Worm (Caenorhabditis elegans) whole organism, L4 larva: Measurements from ENCODE around the gene srm-2.

Experiments used
- F44E2.7 ChIP-seq: fragments of 200-800 bp; sonication (Bioruptor generic); IDR thresholded peaks from 2 replicates; pipeline ENCODE4 v2.1.2; 2022; ENCODE audit warnings: missing genetic modification characterization, missing compliant biosample characterization
- daf-12 ChIP-seq: fragments of 150-350 bp; optimal IDR thresholded peaks from 2 replicates; lab custom pipeline; 2014; ENCODE audit warnings: missing biosample characterization, missing genetic modification reagents, missing genetic modification characterization
- jun-1 ChIP-seq: fragments of 150-350 bp; optimal IDR thresholded peaks from 2 replicates; lab custom pipeline; 2014; ENCODE audit warnings: missing biosample characterization, missing genetic modification reagents, missing genetic modification characterization
- lin-15B ChIP-seq: fragments of 150-350 bp; sonication (generic microtip); optimal IDR thresholded peaks from 3 replicates; lab custom pipeline; 2014; ENCODE audit warnings: missing biosample characterization, missing genetic modification characterization
- mdl-1 ChIP-seq, 2 experiments: fragments of 150-350 bp in 1 of 2; sonication (generic microtip) in 1 of 2; optimal IDR thresholded peaks; 2 replicates each; lab custom pipeline; 2014 to 2017; ENCODE audit warnings: missing biosample characterization in 2 of 2, missing genetic modification characterization in 2 of 2
- nhr-11 ChIP-seq: fragments of 150-350 bp; optimal IDR thresholded peaks from 2 replicates; lab custom pipeline; 2014; ENCODE audit warnings: missing biosample characterization, missing genetic modification characterization
- nhr-76 ChIP-seq: fragments of 150-350 bp; optimal IDR thresholded peaks from 2 replicates; lab custom pipeline; 2014; ENCODE audit warnings: missing biosample characterization, missing genetic modification characterization
- nhr-77 ChIP-seq: fragments of 150-350 bp; optimal IDR thresholded peaks from 2 replicates; lab custom pipeline; 2014; ENCODE audit warnings: missing biosample characterization, missing genetic modification characterization
- snpc-4 ChIP-seq: fragments of 150-350 bp; optimal IDR thresholded peaks from 2 replicates; lab custom pipeline; 2014; ENCODE audit warnings: missing biosample characterization, missing genetic modification characterization
- tag-97 ChIP-seq: fragments of 200-800 bp; sonication (Bioruptor generic); IDR thresholded peaks from 2 replicates; pipeline ENCODE4 v1.3.6; 2022; ENCODE audit warnings: missing genetic modification characterization, missing compliant biosample characterization
- ztf-7 ChIP-seq: fragments of 150-350 bp; optimal IDR thresholded peaks from 2 replicates; lab custom pipeline; 2014; ENCODE audit warnings: missing biosample characterization, missing genetic modification characterization

DNA sequence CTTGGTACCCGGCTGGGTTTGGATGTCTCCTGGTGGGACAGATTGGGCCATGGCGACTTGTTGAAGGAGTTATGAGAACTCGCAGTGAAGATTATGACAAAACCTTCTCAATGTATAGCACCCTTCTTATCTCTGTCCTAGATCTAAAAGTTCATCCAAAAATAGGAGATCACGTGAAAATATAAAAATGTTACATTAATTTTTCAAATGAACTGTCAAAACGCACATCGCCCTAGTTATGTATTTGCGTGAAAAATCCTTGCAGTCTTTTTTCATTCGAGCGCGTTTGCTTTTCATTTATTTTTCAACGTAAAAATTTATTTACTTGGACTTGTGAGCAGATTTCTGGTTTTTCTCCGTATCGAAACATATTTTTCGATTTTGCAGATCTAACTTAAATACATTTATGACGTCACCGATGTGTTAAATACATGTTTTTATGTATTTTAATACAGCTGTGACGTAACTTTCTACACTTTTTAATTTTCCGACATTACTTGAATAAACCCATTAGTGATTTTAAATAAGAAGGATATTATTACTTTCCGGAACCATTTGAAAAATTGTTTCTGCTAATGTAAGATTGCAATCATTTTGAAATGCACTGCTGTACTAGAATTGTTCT is 47.6 kb downstream of the srm-2 start, which contains the start of gene msp-55:
- TF ChIP-seq nhr-77 (tag; lab: Kevin White, UChicago) (no peak), F44E2.7 (GFP tag; lab: Robert Waterston, UW) (no peak), nhr-11 (no peak), lin-15B (tag; lab: Kevin White, UChicago) (no peak), snpc-4 (tag; lab: Kevin White, UChicago) (no peak), mdl-1 (tag; optimal IDR thresholded peaks at IDR 0.05; lab: Kevin White, UChicago) (no peak), nhr-76 (tag; lab: Kevin White, UChicago) (no peak), tag-97 (GFP tag; lab: Robert Waterston, UW) (no peak), jun-1 (tag; lab: Kevin White, UChicago) (no peak), daf-12 (tag; lab: Kevin White, UChicago) (no peak), ztf-7 (tag; lab: Kevin White, UChicago) (no peak)
